Fruit fly (Drosophila melanogaster) whole organism, embryonic: Measurements from ENCODE around the gene CG17239.

ENCODE experiments used
- Asciz ChIP-seq: fragments of 200-800 bp; sonication (Bioruptor generic); optimal IDR thresholded peaks from 2 replicates; lab custom pipeline; 2017; ENCODE audit warnings: missing biosample characterization, mild to moderate bottlenecking, missing genetic modification characterization, missing genetic modification reagents
- Atf-2 ChIP-seq: fragments of 200-800 bp; sonication (Bioruptor generic); optimal IDR thresholded peaks from 2 replicates; lab custom pipeline; 2016; ENCODE audit warnings: missing biosample characterization, missing genetic modification characterization
- C15 ChIP-seq: fragments of 200-800 bp; sonication (Bioruptor generic); IDR thresholded peaks from 3 replicates; pipeline ENCODE4 v1.3.6; 2022; ENCODE audit warnings: missing biosample characterization, missing genetic modification characterization
- CG12769 ChIP-seq: fragments of 200-800 bp; sonication (Bioruptor generic); optimal IDR thresholded peaks from 2 replicates; lab custom pipeline; 2019; ENCODE audit warnings: missing biosample characterization, mild to moderate bottlenecking, missing genetic modification characterization, moderate library complexity
- CG15073 ChIP-seq: fragments of 200-800 bp; sonication (Bioruptor generic); optimal IDR thresholded peaks from 2 replicates; lab custom pipeline; 2016; ENCODE audit warnings: missing biosample characterization, missing genetic modification characterization
- CG15479 ChIP-seq: fragments of 200-800 bp; sonication (Bioruptor generic); optimal IDR thresholded peaks from 3 replicates; lab custom pipeline; 2019; ENCODE audit warnings: missing biosample characterization, mild to moderate bottlenecking, missing genetic modification characterization, moderate library complexity
- CG1602 ChIP-seq: fragments of 200-800 bp; sonication (Bioruptor generic); optimal IDR thresholded peaks from 3 replicates; lab custom pipeline; 2016; ENCODE audit warnings: missing biosample characterization, missing genetic modification characterization
- CG17568 ChIP-seq: fragments of 200-800 bp; sonication (Bioruptor generic); optimal IDR thresholded peaks from 2 replicates; lab custom pipeline; 2018; ENCODE audit warnings: missing biosample characterization, mild to moderate bottlenecking, missing genetic modification characterization, moderate library complexity
- CG1832 ChIP-seq: fragments of 200-800 bp; sonication (Bioruptor generic); optimal IDR thresholded peaks from 2 replicates; lab custom pipeline; 2017; ENCODE audit warnings: missing biosample characterization, mild to moderate bottlenecking, missing genetic modification characterization, inconsistent platforms
- CG2199 ChIP-seq: fragments of 200-800 bp; sonication (Bioruptor generic); IDR thresholded peaks from 3 replicates; pipeline ENCODE4 v1.3.6; 2022; ENCODE audit warnings: missing biosample characterization, missing genetic modification characterization
- CG30403 ChIP-seq: fragments of 200-800 bp; sonication (Bioruptor generic); optimal IDR thresholded peaks from 3 replicates; lab custom pipeline; 2016; ENCODE audit warnings: missing biosample characterization, missing genetic modification characterization
- CG30431 ChIP-seq: fragments of 200-800 bp; sonication (Bioruptor generic); optimal IDR thresholded peaks from 2 replicates; lab custom pipeline; 2017; ENCODE audit warnings: missing biosample characterization, missing genetic modification characterization
- CG31224 ChIP-seq: fragments of 200-800 bp; sonication (Bioruptor generic); IDR thresholded peaks from 2 replicates; pipeline ENCODE4 v1.3.6; 2022; ENCODE audit warnings: missing biosample characterization, missing genetic modification characterization
- CG3726 ChIP-seq: fragments of 200-800 bp; sonication (Bioruptor generic); IDR thresholded peaks from 3 replicates; pipeline ENCODE4, ENCODE4 v1.3.6; 2022; ENCODE audit warnings: missing biosample characterization, missing genetic modification characterization
- CG6175 ChIP-seq: fragments of 200-800 bp; sonication (Bioruptor generic); IDR thresholded peaks from 3 replicates; pipeline ENCODE4 v1.3.6; 2022; ENCODE audit warnings: missing biosample characterization, missing genetic modification characterization
- CG8924 ChIP-seq: fragments of 200-800 bp; optimal IDR thresholded peaks from 3 replicates; lab custom pipeline; 2019; ENCODE audit warnings: missing biosample characterization, mild to moderate bottlenecking, missing genetic modification characterization, moderate library complexity
- CoRest ChIP-seq: fragments of 200-800 bp; sonication (Bioruptor generic); optimal IDR thresholded peaks from 3 replicates; lab custom pipeline; 2018; ENCODE audit warnings: missing biosample characterization, mild to moderate bottlenecking, missing genetic modification characterization, moderate library complexity
- D19A ChIP-seq: fragments of 200-800 bp; optimal IDR thresholded peaks from 3 replicates; lab custom pipeline; 2019; ENCODE audit warnings: missing biosample characterization, mild to moderate bottlenecking, missing genetic modification characterization, moderate library complexity
- Dbx ChIP-seq: fragments of 200-800 bp; sonication (Bioruptor generic); IDR thresholded peaks from 3 replicates; pipeline ENCODE4 v1.3.6; 2022; ENCODE audit warnings: missing biosample characterization, missing genetic modification characterization
- ERR ChIP-seq: fragments of 200-800 bp; sonication (Bioruptor generic); optimal IDR thresholded peaks from 2 replicates; lab custom pipeline; 2016; ENCODE audit warnings: missing biosample characterization, missing genetic modification characterization
- Fer2 ChIP-seq: fragments of 200-800 bp; sonication (Bioruptor generic); optimal IDR thresholded peaks from 2 replicates; lab custom pipeline; 2018; ENCODE audit warnings: missing biosample characterization, mild to moderate bottlenecking, missing genetic modification characterization, moderate library complexity
- H15 ChIP-seq: fragments of 200-800 bp; sonication (Bioruptor generic); IDR thresholded peaks from 3 replicates; pipeline ENCODE4 v1.3.6; 2022; ENCODE audit warnings: missing biosample characterization, missing genetic modification characterization
- Hmr ChIP-seq: fragments of 200-800 bp; sonication (Bioruptor generic); optimal IDR thresholded peaks from 3 replicates; lab custom pipeline; 2017; ENCODE audit warnings: mild to moderate bottlenecking, missing biosample characterization, missing genetic modification reagents, missing genetic modification characterization
- Oaz ChIP-seq: fragments of 200-800 bp; sonication (Bioruptor generic); IDR thresholded peaks from 2 replicates; pipeline ENCODE4 v1.3.6; 2022; ENCODE audit warnings: missing biosample characterization, missing genetic modification characterization
- Ravus ChIP-seq: fragments of 200-800 bp; sonication (Bioruptor generic); IDR thresholded peaks from 2 replicates; pipeline ENCODE4 v1.3.6; 2022; ENCODE audit warnings: missing biosample characterization, missing genetic modification characterization
- Scr ChIP-seq: fragments of 200-800 bp; sonication (Bioruptor generic); IDR thresholded peaks from 2 replicates; pipeline ENCODE4 v1.3.6; 2022; ENCODE audit warnings: missing biosample characterization, missing genetic modification characterization; ENCODE audit not compliant: partially characterized antibody
- Sox100B ChIP-seq: fragments of 200-800 bp; sonication (Bioruptor generic); optimal IDR thresholded peaks from 3 replicates; lab custom pipeline; 2018; ENCODE audit warnings: missing biosample characterization, mild to moderate bottlenecking, missing genetic modification characterization
- Spps ChIP-seq: fragments of 200-800 bp; sonication (Bioruptor generic); optimal IDR thresholded peaks from 2 replicates; lab custom pipeline; 2018; ENCODE audit warnings: missing biosample characterization, mild to moderate bottlenecking, missing genetic modification characterization
- Stat92E ChIP-seq, 3 experiments: fragments of >200 bp in 2 of 3; fragments of 200-800 bp in 1 of 3; sonication (Bioruptor generic) in 1 of 3; optimal IDR thresholded peaks; 2 replicates each; lab custom pipeline; 2017 to 2019; ENCODE audit warnings: missing biosample characterization in 3 of 3, missing genetic modification characterization in 3 of 3, mild to moderate bottlenecking in 1 of 3, moderate library complexity in 1 of 3
- dimm ChIP-seq: fragments of 200-800 bp; sonication (Bioruptor generic); IDR thresholded peaks from 2 replicates; pipeline ENCODE4 v1.3.6; 2022; ENCODE audit warnings: missing biosample characterization, missing genetic modification characterization
- disco-r ChIP-seq: fragments of 200-800 bp; sonication (Bioruptor generic); optimal IDR thresholded peaks from 2 replicates; lab custom pipeline; 2016; ENCODE audit warnings: missing biosample characterization, missing genetic modification characterization
- esg ChIP-seq: fragments of 200-800 bp; sonication (Bioruptor generic); conservative IDR thresholded peaks from 2 replicates; pipeline ENCODE4 v1.3.6; 2022; ENCODE audit warnings: missing biosample characterization, missing genetic modification characterization
- fd64A ChIP-seq: fragments of 200-800 bp; sonication (Bioruptor generic); optimal IDR thresholded peaks from 3 replicates; lab custom pipeline; 2018; ENCODE audit warnings: missing biosample characterization, mild to moderate bottlenecking, missing genetic modification characterization
- gem ChIP-seq: fragments of 200-800 bp; sonication (Bioruptor generic); optimal IDR thresholded peaks from 2 replicates; lab custom pipeline; 2019; ENCODE audit warnings: missing biosample characterization, mild to moderate bottlenecking, missing genetic modification characterization, moderate library complexity
- h ChIP-seq: fragments of >200 bp; optimal IDR thresholded peaks from 2 replicates; lab custom pipeline; 2017
- hb ChIP-seq: fragments of 200-800 bp; sonication (Bioruptor generic); IDR thresholded peaks from 3 replicates; pipeline ENCODE4 v1.3.6; 2022; ENCODE audit warnings: missing biosample characterization, missing genetic modification characterization; ENCODE audit not compliant: partially characterized antibody
- insv ChIP-seq, 2 experiments: fragments of 200-800 bp; sonication (Bioruptor generic); optimal IDR thresholded peaks; 3 replicates each; lab custom pipeline; 2016 to 2018; ENCODE audit warnings: missing biosample characterization in 2 of 2, missing genetic modification characterization in 2 of 2
- lab ChIP-seq: fragments of 200-800 bp; sonication (Bioruptor generic); optimal IDR thresholded peaks from 3 replicates; lab custom pipeline; 2017; ENCODE audit warnings: missing biosample characterization, missing genetic modification characterization, mild to moderate bottlenecking, moderate library complexity, missing genetic modification reagents
- lola ChIP-seq, 3 experiments: fragments of >200 bp in 2 of 3; fragments of 200-800 bp in 1 of 3; sonication (Bioruptor generic) in 1 of 3; optimal IDR thresholded peaks; 2 replicates each; lab custom pipeline; 2017 to 2019; ENCODE audit warnings: missing biosample characterization in 3 of 3, missing genetic modification characterization in 3 of 3, mild to moderate bottlenecking in 1 of 3, moderate library complexity in 1 of 3
- otp ChIP-seq: fragments of 200-800 bp; sonication (Bioruptor generic); IDR thresholded peaks from 3 replicates; pipeline ENCODE4, ENCODE4 v1.3.6; 2022; ENCODE audit warnings: missing biosample characterization, missing genetic modification characterization
- pb ChIP-seq: fragments of 200-800 bp; sonication (Bioruptor generic); optimal IDR thresholded peaks from 3 replicates; lab custom pipeline; 2016; ENCODE audit warnings: missing biosample characterization, missing genetic modification characterization
- pho ChIP-seq: fragments of 200-800 bp; sonication (Bioruptor generic); optimal IDR thresholded peaks from 2 replicates; lab custom pipeline; 2016; ENCODE audit warnings: missing biosample characterization, missing genetic modification characterization
- pnt ChIP-seq: fragments of 200-800 bp; sonication (Bioruptor generic); optimal IDR thresholded peaks from 3 replicates; lab custom pipeline; 2016; ENCODE audit warnings: missing biosample characterization, missing genetic modification characterization
- rib ChIP-seq: fragments of 200-800 bp; sonication (Bioruptor generic); IDR thresholded peaks from 2 replicates; pipeline ENCODE4 v1.3.6; 2022; ENCODE audit warnings: missing biosample characterization, missing genetic modification characterization
- tna ChIP-seq: fragments of 200-800 bp; sonication (Bioruptor generic); IDR thresholded peaks from 2 replicates; pipeline ENCODE4 v1.3.6; 2022; ENCODE audit warnings: missing biosample characterization, missing genetic modification characterization; ENCODE audit not compliant: partially characterized antibody
- usp ChIP-seq: fragments of >200 bp; optimal IDR thresholded peaks from 2 replicates; lab custom pipeline; 2017; ENCODE audit warnings: missing biosample characterization, missing genetic modification characterization
- vvl ChIP-seq: fragments of 200-800 bp; sonication (Bioruptor generic); IDR thresholded peaks from 2 replicates; pipeline ENCODE4 v1.3.6; 2022; ENCODE audit warnings: missing biosample characterization, missing genetic modification characterization
- zen ChIP-seq: fragments of 200-800 bp; sonication (Bioruptor generic); optimal IDR thresholded peaks from 3 replicates; lab custom pipeline; 2018; ENCODE audit warnings: missing biosample characterization, mild to moderate bottlenecking, missing genetic modification characterization, moderate library complexity

CG17239 gene

DNA sequence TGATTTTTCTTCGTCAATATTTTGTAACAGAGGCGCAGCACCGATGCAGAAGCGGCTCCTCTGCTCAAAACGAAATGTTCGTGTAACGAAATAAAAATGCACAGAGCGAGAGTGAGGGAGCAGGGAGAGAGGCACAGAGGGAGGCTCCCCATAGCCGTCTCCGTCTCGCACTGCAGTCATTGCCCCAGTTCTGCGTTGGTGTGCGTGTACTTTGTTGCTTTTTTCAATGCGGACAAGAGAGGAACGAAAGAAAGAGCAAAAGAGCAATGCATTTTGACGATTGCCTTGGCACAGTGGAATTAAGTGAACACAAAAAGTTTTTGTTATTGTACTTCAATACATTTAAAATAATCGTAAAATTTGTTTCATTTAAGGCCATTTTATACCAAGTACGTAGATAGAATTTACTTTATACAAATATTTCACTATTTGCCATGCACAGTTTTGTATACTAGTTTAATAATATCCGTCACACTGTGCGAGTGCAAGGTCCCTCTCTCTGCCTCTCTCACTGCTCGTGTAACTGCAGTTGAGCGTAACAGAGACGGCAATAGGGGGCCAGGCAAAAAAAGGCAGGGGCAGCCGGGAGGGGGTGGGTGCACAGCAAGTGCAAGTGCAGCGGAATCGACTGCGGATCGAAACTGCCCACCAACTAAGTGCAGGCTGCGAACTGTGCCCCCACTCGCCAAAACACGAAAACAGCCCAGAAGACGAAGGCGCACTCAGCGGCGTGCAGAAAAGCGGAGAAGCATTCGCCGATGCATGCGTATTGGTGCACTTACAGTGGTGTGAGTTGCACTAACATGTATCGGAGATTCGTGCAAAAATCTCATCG is 49.9 kb downstream of the CG17239 start (continued):
- TF ChIP-seq CG17568 (GFP tag; lab: Kevin White, UChicago) (peak; percentile 97), CG1602 (GFP tag; lab: Kevin White, UChicago) (peak; percentile 99), usp (GFP tag; lab: Kevin White, UChicago) (no peak), CG31224 (GFP tag; lab: Robert Waterston, UW) (peak; percentile 93), CG3726 (peak; percentile 98), esg (GFP tag; lab: Robert Waterston, UW) (peak; percentile 98), Stat92E (GFP tag; optimal IDR thresholded peaks at IDR 0.05; lab: Kevin White, UChicago) (peak in 1 of 3 experiments; percentile 100), dimm (peak; percentile 99), Oaz (GFP tag; lab: Robert Waterston, UW) (peak; percentile 94), rib (GFP tag; lab: Robert Waterston, UW) (peak; percentile 47; the same call in 1 of the 2 replicates), CG1832 (GFP tag; lab: Kevin White, UChicago) (peak; percentile 59), Hmr (GFP tag; lab: Kevin White, UChicago) (peak; percentile 83), Fer2 (tag; lab: Kevin White, UChicago) (peak; percentile 72), Scr (GFP tag; lab: Robert Waterston, UW) (peak; percentile 55; the same call in 1 of the 2 replicates), H15 (peak; percentile 99), lola (GFP tag; optimal IDR thresholded peaks at IDR 0.05; lab: Kevin White, UChicago) (peak in 1 of 3 experiments; percentile 100), pb (GFP tag; lab: Kevin White, UChicago) (peak; percentile 94), h (lab: Kevin White, UChicago) (no peak), Atf-2 (GFP tag; lab: Kevin White, UChicago) (peak; percentile 98), CG15479 (GFP tag; lab: Kevin White, UChicago) (peak; percentile 81), vvl (GFP tag; lab: Robert Waterston, UW) (peak; percentile 100), ERR (peak; percentile 94), Ravus (GFP tag; lab: Robert Waterston, UW) (peak; percentile 94), C15 (GFP tag; lab: Robert Waterston, UW) (peak; percentile 93), CG2199 (GFP tag; lab: Robert Waterston, UW) (peak; percentile 99), D19A (peak; percentile 98), gem (peak; percentile 100), tna (no peak), disco-r (GFP tag; lab: Kevin White, UChicago) (peak; percentile 96), CG30431 (peak; percentile 97), Spps (tag; lab: Kevin White, UChicago) (peak; percentile 100), CG8924 (tag; lab: Kevin White, UChicago) (peak; percentile 99), pho (GFP tag; lab: Kevin White, UChicago) (peak; percentile 84), Asciz (GFP tag; lab: Kevin White, UChicago) (peak; percentile 100), Sox100B (GFP tag; lab: Kevin White, UChicago) (peak; percentile 99), CG30403 (GFP tag; lab: Kevin White, UChicago) (peak; percentile 99), CoRest (peak; percentile 98), CG15073 (peak; percentile 90), Dbx (GFP tag; lab: Robert Waterston, UW) (0 out of 3 replicates have a peak, but pooled peaks have one; percentile 30), zen (tag; lab: Kevin White, UChicago) (peak; percentile 99), otp (GFP tag; lab: Robert Waterston, UW) (peak; percentile 99), hb (GFP tag; lab: Robert Waterston, UW) (peak; percentile 90), insv (GFP tag; optimal IDR thresholded peaks at IDR 0.05; lab: Kevin White, UChicago) (peak; percentile 60 to 61), lab (GFP tag; lab: Kevin White, UChicago) (peak; percentile 96), CG12769 (peak; percentile 94), CG6175 (GFP tag; lab: Robert Waterston, UW) (peak; percentile 77), pnt (peak; percentile 98), fd64A (peak; percentile 99)
